Worm (Caenorhabditis elegans) whole organism, late embryonic: ENCODE results near the gene pap-1.

ENCODE experiments used
- F13H6.1 ChIP-seq: sonication (generic microtip); optimal IDR thresholded peaks from 2 replicates; lab custom pipeline; 2016; ENCODE audit warnings: missing genetic modification characterization, missing compliant biosample characterization
- K02D7.2 ChIP-seq: sonication (generic microtip); optimal IDR thresholded peaks from 2 replicates; lab custom pipeline; 2017; ENCODE audit warnings: mild to moderate bottlenecking, missing genetic modification characterization, missing compliant biosample characterization
- K09A11.1 ChIP-seq: sonication (generic microtip); optimal IDR thresholded peaks from 2 replicates; lab custom pipeline; 2017; ENCODE audit warnings: antibody characterized with exemption, mild to moderate bottlenecking, missing genetic modification characterization, missing compliant biosample characterization; ENCODE audit not compliant: insufficient read depth
- T23F11.4 ChIP-seq: fragments of 200-800 bp; sonication (Bioruptor generic); optimal IDR thresholded peaks from 2 replicates; lab custom pipeline; 2018; ENCODE audit warnings: mild to moderate bottlenecking, missing genetic modification characterization, missing compliant biosample characterization
- ama-1 ChIP-seq: fragments of 150-350 bp; optimal IDR thresholded peaks from 2 replicates; lab custom pipeline; 2014
- ceh-14 ChIP-seq: sonication (generic microtip); optimal IDR thresholded peaks from 2 replicates; lab custom pipeline; 2016; ENCODE audit warnings: missing genotype, missing genetic modification characterization, missing compliant biosample characterization
- ceh-2 ChIP-seq: sonication (generic microtip); optimal IDR thresholded peaks from 2 replicates; lab custom pipeline; 2016; ENCODE audit warnings: missing genotype, missing genetic modification characterization, missing compliant biosample characterization
- ceh-24 ChIP-seq: sonication (generic microtip); optimal IDR thresholded peaks from 2 replicates; lab custom pipeline; 2016; ENCODE audit warnings: mild to moderate bottlenecking, missing genetic modification characterization, missing compliant biosample characterization
- ceh-31 ChIP-seq: sonication (generic microtip); optimal IDR thresholded peaks from 2 replicates; lab custom pipeline; 2016; ENCODE audit warnings: missing genetic modification characterization, missing compliant biosample characterization
- ceh-34 ChIP-seq: sonication (generic microtip); optimal IDR thresholded peaks from 2 replicates; lab custom pipeline; 2016; ENCODE audit warnings: mild to moderate bottlenecking, missing genetic modification characterization, missing compliant biosample characterization
- ceh-45 ChIP-seq: fragments of 200-800 bp; sonication (Bioruptor generic); IDR thresholded peaks from 2 replicates; pipeline ENCODE4 v1.3.6; 2022; ENCODE audit warnings: missing genetic modification reagents, missing genetic modification characterization, missing compliant biosample characterization
- ceh-48 ChIP-seq: sonication (generic microtip); optimal IDR thresholded peaks from 2 replicates; lab custom pipeline; 2016; ENCODE audit warnings: missing genetic modification characterization, inconsistent platforms, missing compliant biosample characterization
- che-1 ChIP-seq: sonication (generic microtip); optimal IDR thresholded peaks from 2 replicates; lab custom pipeline; 2016; ENCODE audit warnings: mild to moderate bottlenecking, missing genetic modification characterization, missing compliant biosample characterization
- dmd-4 ChIP-seq: sonication (generic microtip); optimal IDR thresholded peaks from 2 replicates; lab custom pipeline; 2016; ENCODE audit warnings: borderline replicate concordance, missing genetic modification characterization, missing compliant biosample characterization
- dve-1 ChIP-seq: sonication (generic microtip); optimal IDR thresholded peaks from 2 replicates; lab custom pipeline; 2017; ENCODE audit warnings: antibody characterized with exemption, mild to moderate bottlenecking, missing genetic modification characterization, missing compliant biosample characterization
- elt-2 ChIP-seq: sonication (generic microtip); optimal IDR thresholded peaks from 2 replicates; lab custom pipeline; 2016; ENCODE audit warnings: missing genetic modification reagents, missing genetic modification characterization, missing compliant biosample characterization
- elt-4 ChIP-seq: sonication (generic microtip); optimal IDR thresholded peaks from 2 replicates; lab custom pipeline; 2016; ENCODE audit warnings: missing genetic modification characterization, missing compliant biosample characterization
- fkh-10 ChIP-seq: fragments of 150-350 bp; optimal IDR thresholded peaks from 2 replicates; lab custom pipeline; 2014; ENCODE audit warnings: missing biosample characterization, missing genetic modification reagents, missing genetic modification characterization
- hlh-13 ChIP-seq: fragments of 200-800 bp; sonication (Bioruptor generic); optimal IDR thresholded peaks from 2 replicates; lab custom pipeline; 2018; ENCODE audit warnings: mild to moderate bottlenecking, missing genetic modification characterization, missing compliant biosample characterization
- hlh-30 ChIP-seq: sonication (generic microtip); optimal IDR thresholded peaks from 2 replicates; lab custom pipeline; 2017; ENCODE audit warnings: antibody characterized with exemption, missing genetic modification characterization, missing compliant biosample characterization; ENCODE audit not compliant: insufficient read depth
- hlh-6 ChIP-seq: sonication (generic microtip); optimal IDR thresholded peaks from 2 replicates; lab custom pipeline; 2016; ENCODE audit warnings: missing genotype, missing genetic modification characterization, missing compliant biosample characterization
- hlh-8 ChIP-seq: sonication (generic microtip); optimal IDR thresholded peaks from 2 replicates; lab custom pipeline; 2016; ENCODE audit warnings: missing genotype, missing genetic modification characterization, missing compliant biosample characterization
- lim-6 ChIP-seq: sonication (generic microtip); optimal IDR thresholded peaks from 2 replicates; lab custom pipeline; 2016; ENCODE audit warnings: missing genetic modification characterization, missing compliant biosample characterization
- lin-11 ChIP-seq: fragments of 200-800 bp; sonication (Bioruptor generic); optimal IDR thresholded peaks from 2 replicates; lab custom pipeline; 2018; ENCODE audit warnings: mild to moderate bottlenecking, missing genetic modification characterization, missing compliant biosample characterization
- madf-2 ChIP-seq: sonication (generic microtip); optimal IDR thresholded peaks from 2 replicates; lab custom pipeline; 2017; ENCODE audit warnings: missing genetic modification characterization, missing compliant biosample characterization
- nhr-232 ChIP-seq: sonication (generic microtip); optimal IDR thresholded peaks from 2 replicates; lab custom pipeline; 2016; ENCODE audit warnings: missing genetic modification characterization, missing compliant biosample characterization
- npax-4 ChIP-seq: sonication (generic microtip); optimal IDR thresholded peaks from 2 replicates; lab custom pipeline; 2016; ENCODE audit warnings: missing genetic modification characterization, missing compliant biosample characterization
- pax-1 ChIP-seq: fragments of 150-350 bp; optimal IDR thresholded peaks from 2 replicates; lab custom pipeline; 2014; ENCODE audit warnings: missing biosample characterization, missing genetic modification characterization
- pqm-1 ChIP-seq: sonication (generic microtip); optimal IDR thresholded peaks from 2 replicates; lab custom pipeline; 2016; ENCODE audit warnings: missing genetic modification characterization, missing compliant biosample characterization
- rnt-1 ChIP-seq: sonication (generic microtip); optimal IDR thresholded peaks from 2 replicates; lab custom pipeline; 2016; ENCODE audit warnings: missing genetic modification characterization, missing compliant biosample characterization
- sdc-2 ChIP-seq: sonication (generic microtip); optimal IDR thresholded peaks from 2 replicates; lab custom pipeline; 2016; ENCODE audit warnings: missing genotype, missing genetic modification characterization, missing compliant biosample characterization
- tbx-2 ChIP-seq: sonication (generic microtip); optimal IDR thresholded peaks from 2 replicates; lab custom pipeline; 2016; ENCODE audit warnings: missing genetic modification characterization, missing compliant biosample characterization
- tbx-7 ChIP-seq: sonication (generic microtip); optimal IDR thresholded peaks from 2 replicates; lab custom pipeline; 2016; ENCODE audit warnings: missing genotype, missing genetic modification characterization, missing compliant biosample characterization
- unc-3 ChIP-seq, 2 experiments: fragments of 200-800 bp in 1 of 2; sonication (Bioruptor generic) in 1 of 2; sonication (generic microtip) in 1 of 2; conservative IDR thresholded peaks in 1 of 2; optimal IDR thresholded peaks in 1 of 2; 2 replicates each; pipeline versions ENCODE4 v1.3.6 to Lab custom; 2016 to 2022; ENCODE audit warnings: missing compliant biosample characterization in 2 of 2, missing genetic modification characterization in 2 of 2, missing genetic modification reagents in 1 of 2
- unc-55 ChIP-seq: sonication (generic microtip); optimal IDR thresholded peaks from 2 replicates; lab custom pipeline; 2017; ENCODE audit warnings: missing biosample characterization, missing genetic modification reagents, missing genetic modification characterization
- zip-5 ChIP-seq: sonication (generic microtip); optimal IDR thresholded peaks from 2 replicates; lab custom pipeline; 2016; ENCODE audit warnings: missing genetic modification characterization, missing compliant biosample characterization

The pap-1 gene

DNA sequence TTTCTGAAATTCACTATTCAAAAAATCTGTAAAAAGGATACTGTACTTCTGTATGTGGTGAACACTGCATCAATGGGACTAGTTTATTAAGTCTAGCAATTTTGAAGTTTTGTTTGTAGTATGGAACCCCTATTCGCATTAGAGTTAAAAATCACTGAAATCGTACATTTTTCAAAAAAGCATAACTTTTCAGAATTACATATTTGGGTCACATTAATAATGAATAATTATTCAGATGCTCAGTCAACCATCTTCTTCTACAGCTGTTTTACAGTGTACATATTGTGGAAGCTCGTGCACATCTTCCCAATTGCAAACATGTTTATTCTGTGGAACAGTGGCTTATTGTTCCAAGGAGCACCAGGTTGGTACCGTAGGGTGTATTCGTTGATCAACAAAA, 26.9 kb downstream of the pap-1 start:
- no peak for TF ChIP-seq unc-3 (GFP tag; conservative IDR thresholded peaks at IDR 0.05; lab: Robert Waterston, UW)
- TF ChIP-seq unc-3 (tag; optimal IDR thresholded peaks at IDR 0.05; lab: Kevin White, UChicago), result no peak
- TF ChIP-seq hlh-30 (tag; lab: Kevin White, UChicago), result no peak

DNA sequence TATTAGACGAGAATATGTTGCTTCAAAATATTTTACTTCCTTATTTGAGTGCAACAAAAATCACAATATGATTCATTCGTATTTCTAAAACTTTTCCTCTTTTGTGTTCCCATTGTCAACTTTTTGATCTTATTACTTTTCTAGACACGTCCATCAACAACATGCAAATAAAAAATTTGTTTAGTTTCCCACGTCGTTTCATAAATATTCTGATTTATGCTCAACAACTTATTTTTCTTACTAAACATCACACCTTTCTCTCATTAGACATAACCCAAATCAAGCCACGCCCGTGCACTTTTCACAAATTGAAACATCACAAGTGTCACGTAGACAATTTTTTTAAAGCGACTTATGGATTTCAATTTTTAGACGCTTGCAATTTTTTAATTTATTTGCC, 28.1 kb downstream of the pap-1 start:
- TF ChIP-seq ceh-34 (tag; lab: Kevin White, UChicago) (no peak), rnt-1 (tag; lab: Kevin White, UChicago) (no peak), dmd-4 (tag; lab: Kevin White, UChicago) (no peak), ceh-2 (tag; lab: Kevin White, UChicago) (no peak), T23F11.4 (GFP tag; lab: Kevin White, UChicago) (no peak), tbx-2 (tag; lab: Kevin White, UChicago) (no peak), K09A11.1 (tag; lab: Kevin White, UChicago) (no peak)

ce11 chrV:10471007-10471406, 29.2 kb downstream of the pap-1 start:
- TF ChIP-seq ceh-48 (tag; lab: Kevin White, UChicago) (no peak), elt-2 (tag; lab: Kevin White, UChicago) (no peak), nhr-232 (tag; lab: Kevin White, UChicago) (no peak), pax-1 (tag; lab: Kevin White, UChicago) (no peak), rnt-1 (tag; lab: Kevin White, UChicago) (no peak), tbx-7 (tag; lab: Kevin White, UChicago) (no peak)

DNA sequence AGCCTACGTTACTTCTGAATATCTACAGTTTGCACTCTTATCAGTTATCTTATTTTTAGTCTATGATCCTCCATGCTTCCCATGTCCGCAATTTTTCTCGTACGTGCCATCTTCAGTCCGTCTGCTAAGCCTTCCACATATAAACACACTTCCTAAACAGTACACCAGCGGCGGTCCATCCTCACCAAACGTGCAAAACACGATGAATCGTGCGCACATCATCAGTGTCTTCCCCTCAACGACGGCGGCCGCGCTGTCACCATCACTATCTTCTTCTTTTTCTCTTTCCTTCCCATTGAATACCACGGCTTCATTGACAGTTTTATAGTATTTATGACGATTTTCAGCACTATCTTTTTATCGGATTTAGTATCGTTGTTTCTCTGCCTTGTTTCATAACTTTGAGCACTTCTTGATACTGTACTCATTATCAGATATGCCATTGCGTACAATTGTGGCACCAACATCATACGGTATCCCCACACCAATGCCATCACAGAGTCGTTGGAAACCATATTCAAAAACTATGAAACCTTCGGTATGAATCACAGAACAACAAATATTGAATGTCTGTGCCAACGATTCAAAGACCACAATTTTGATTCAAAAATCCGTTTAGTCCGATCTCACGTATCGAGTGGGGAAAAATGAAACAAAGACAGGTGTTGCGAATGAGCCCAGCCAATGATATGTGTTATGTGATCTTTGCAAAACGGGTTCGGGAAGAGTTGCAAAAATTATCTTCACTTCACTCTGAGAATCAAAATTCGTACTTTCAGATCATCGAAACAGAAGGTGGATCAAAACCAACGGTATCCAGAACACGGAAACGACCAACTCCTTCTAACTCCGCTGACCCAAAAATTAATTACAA, 31.4 kb downstream of the pap-1 start:
- TF ChIP-seq pax-1 (tag; lab: Kevin White, UChicago) (no peak), ama-1 (no peak), madf-2 (no peak)
- TF ChIP-seq, all 69 proteins: peak for 0

ce11 chrV:10474040-10474439, 32.3 kb downstream of the pap-1 start:
- TF ChIP-seq zip-5 (tag; lab: Kevin White, UChicago) (no peak), unc-55 (GFP tag; lab: Kevin White, UChicago) (no peak), hlh-30 (tag; lab: Kevin White, UChicago) (no peak), hlh-6 (tag; lab: Kevin White, UChicago) (no peak), fkh-10 (no peak), ceh-45 (GFP tag; lab: Robert Waterston, UW) (no peak), hlh-8 (no peak), dmd-4 (tag; lab: Kevin White, UChicago) (no peak), ceh-31 (no peak), hlh-13 (GFP tag; lab: Kevin White, UChicago) (no peak), elt-4 (tag; lab: Kevin White, UChicago) (no peak), ceh-14 (tag; lab: Kevin White, UChicago) (no peak), che-1 (tag; lab: Kevin White, UChicago) (no peak), lim-6 (tag; lab: Kevin White, UChicago) (no peak), K09A11.1 (tag; lab: Kevin White, UChicago) (no peak), pqm-1 (no peak), ama-1 (no peak), tbx-7 (tag; lab: Kevin White, UChicago) (no peak)

- TF ChIP-seq dve-1 (tag; lab: Kevin White, UChicago) (no peak), F13H6.1 (no peak), lin-11 (tag; lab: Kevin White, UChicago) (no peak), rnt-1 (tag; lab: Kevin White, UChicago) (no peak), elt-2 (tag; lab: Kevin White, UChicago) (no peak), npax-4 (no peak), unc-3 (GFP tag; conservative IDR thresholded peaks at IDR 0.05; lab: Robert Waterston, UW) (no peak), unc-3 (tag; optimal IDR thresholded peaks at IDR 0.05; lab: Kevin White, UChicago) (no peak), T23F11.4 (GFP tag; lab: Kevin White, UChicago) (no peak), K02D7.2 (no peak), ceh-24 (tag; lab: Kevin White, UChicago) (no peak), sdc-2 (tag; lab: Kevin White, UChicago) (no peak)
Observed at ce11 chrV:10475421-10475820, 33.6 kb downstream of the pap-1 start.
